Worm (Caenorhabditis elegans) whole organism, mixed stage, embryonic: ENCODE data around the gene frpr-12.

Experiments used
- bed-3 ChIP-seq: fragments of 200-800 bp; sonication (Bioruptor generic); optimal IDR thresholded peaks from 3 replicates; lab custom pipeline; 2018; ENCODE audit warnings: mild to moderate bottlenecking, missing genetic modification characterization, moderate library complexity, missing compliant biosample characterization
- blmp-1 ChIP-seq: fragments of 150-350 bp; optimal IDR thresholded peaks from 2 replicates; lab custom pipeline; 2014; ENCODE audit warnings: missing biosample characterization, missing genetic modification characterization
- ceh-39 ChIP-seq: fragments of 150-350 bp; optimal IDR thresholded peaks from 2 replicates; lab custom pipeline; 2014; ENCODE audit warnings: missing biosample characterization, missing genetic modification characterization
- ceh-43 ChIP-seq: fragments of 200-800 bp; sonication (Bioruptor generic); optimal IDR thresholded peaks from 2 replicates; lab custom pipeline; 2018; ENCODE audit warnings: mild to moderate bottlenecking, missing genetic modification characterization, moderate library complexity, missing compliant biosample characterization
- ces-1 ChIP-seq: fragments of 150-350 bp; optimal IDR thresholded peaks from 2 replicates; lab custom pipeline; 2014; ENCODE audit warnings: missing biosample characterization, missing genetic modification reagents, missing genetic modification characterization
- cnd-1 ChIP-seq: fragments of 200-800 bp; sonication (Bioruptor generic); optimal IDR thresholded peaks from 2 replicates; lab custom pipeline; 2018; ENCODE audit warnings: mild to moderate bottlenecking, missing genetic modification characterization, missing compliant biosample characterization
- drap-1 ChIP-seq: fragments of 200-800 bp; sonication (Bioruptor generic); optimal IDR thresholded peaks from 3 replicates; lab custom pipeline; 2018; ENCODE audit warnings: mild to moderate bottlenecking, missing genetic modification characterization, missing compliant biosample characterization
- elt-1 ChIP-seq: sonication (generic microtip); optimal IDR thresholded peaks from 2 replicates; lab custom pipeline; 2017; ENCODE audit warnings: missing genetic modification characterization, mild to moderate bottlenecking, missing compliant biosample characterization, antibody characterized with exemption, moderate library complexity, borderline replicate concordance; ENCODE audit not compliant: insufficient read depth
- elt-3 ChIP-seq: fragments of 150-350 bp; optimal IDR thresholded peaks from 2 replicates; lab custom pipeline; 2014; ENCODE audit warnings: missing biosample characterization, missing genetic modification characterization
- flh-1 ChIP-seq: fragments of 200-800 bp; sonication (Bioruptor generic); optimal IDR thresholded peaks from 2 replicates; lab custom pipeline; 2018; ENCODE audit warnings: mild to moderate bottlenecking, missing genetic modification characterization, moderate library complexity, missing compliant biosample characterization
- ham-2 ChIP-seq: fragments of 200-800 bp; sonication (Bioruptor generic); optimal IDR thresholded peaks from 2 replicates; lab custom pipeline; 2018; ENCODE audit warnings: mild to moderate bottlenecking, missing genetic modification characterization, missing compliant biosample characterization
- hlh-1 ChIP-seq: fragments of 150-350 bp; optimal IDR thresholded peaks from 2 replicates; lab custom pipeline; 2014; ENCODE audit warnings: missing biosample characterization, missing genetic modification reagents, missing genetic modification characterization
- lin-13 ChIP-seq: fragments of 150-350 bp; optimal IDR thresholded peaks from 2 replicates; lab custom pipeline; 2014; ENCODE audit warnings: missing biosample characterization, missing genetic modification characterization
- lin-32 ChIP-seq: fragments of 200-800 bp; sonication (Bioruptor generic); optimal IDR thresholded peaks from 2 replicates; lab custom pipeline; 2018; ENCODE audit warnings: mild to moderate bottlenecking, missing genetic modification characterization, missing compliant biosample characterization
- mab-5 ChIP-seq: fragments of 150-350 bp; optimal IDR thresholded peaks from 2 replicates; lab custom pipeline; 2014; ENCODE audit warnings: missing biosample characterization, missing genetic modification characterization
- mep-1 ChIP-seq: fragments of 150-350 bp; optimal IDR thresholded peaks from 2 replicates; lab custom pipeline; 2017; ENCODE audit warnings: missing biosample characterization, missing genetic modification reagents, missing genetic modification characterization, inconsistent platforms
- mls-2 ChIP-seq: sonication (generic microtip); optimal IDR thresholded peaks from 2 replicates; lab custom pipeline; 2016; ENCODE audit warnings: mild to moderate bottlenecking, missing genetic modification characterization, moderate library complexity, missing compliant biosample characterization
- nhr-2 ChIP-seq: fragments of 150-350 bp; optimal IDR thresholded peaks from 2 replicates; lab custom pipeline; 2014; ENCODE audit warnings: missing biosample characterization, missing genetic modification characterization
- nhr-237 ChIP-seq: fragments of 150-350 bp; optimal IDR thresholded peaks from 2 replicates; lab custom pipeline; 2014; ENCODE audit warnings: missing biosample characterization, missing genetic modification characterization
- nhr-28 ChIP-seq: fragments of 150-350 bp; optimal IDR thresholded peaks from 2 replicates; lab custom pipeline; 2014; ENCODE audit warnings: missing biosample characterization, missing genetic modification characterization
- pha-4 ChIP-seq: fragments of 150-350 bp; optimal IDR thresholded peaks from 2 replicates; lab custom pipeline; 2018; ENCODE audit warnings: missing biosample characterization, missing genetic modification reagents, missing genetic modification characterization
- sem-2 ChIP-seq: fragments of 200-800 bp; sonication (Bioruptor generic); optimal IDR thresholded peaks from 2 replicates; lab custom pipeline; 2018; ENCODE audit warnings: mild to moderate bottlenecking, missing genetic modification characterization, missing compliant biosample characterization
- snpc-4 ChIP-seq: fragments of 150-350 bp; optimal IDR thresholded peaks from 2 replicates; lab custom pipeline; 2014; ENCODE audit warnings: missing biosample characterization, missing genetic modification characterization
- sptf-1 ChIP-seq: sonication (generic microtip); optimal IDR thresholded peaks from 2 replicates; lab custom pipeline; 2017; ENCODE audit warnings: mild to moderate bottlenecking, missing genetic modification characterization, moderate library complexity, missing compliant biosample characterization
- tbx-8 ChIP-seq: fragments of 200-800 bp; sonication (Bioruptor generic); optimal IDR thresholded peaks from 2 replicates; lab custom pipeline; 2018; ENCODE audit warnings: mild to moderate bottlenecking, missing genetic modification characterization, moderate library complexity, missing compliant biosample characterization
- unc-120 ChIP-seq: sonication (generic microtip); optimal IDR thresholded peaks from 2 replicates; lab custom pipeline; 2017; ENCODE audit warnings: missing genetic modification characterization, missing compliant biosample characterization; ENCODE audit not compliant: poor library complexity, severe bottlenecking
- unc-39 ChIP-seq: fragments of 150-350 bp; optimal IDR thresholded peaks from 2 replicates; lab custom pipeline; 2014; ENCODE audit warnings: missing biosample characterization, missing genetic modification characterization
- unc-62 ChIP-seq: fragments of 150-350 bp; optimal IDR thresholded peaks from 2 replicates; lab custom pipeline; 2014; ENCODE audit warnings: missing biosample characterization, missing genetic modification reagents, missing genetic modification characterization
- zip-8 ChIP-seq: fragments of 150-350 bp; optimal IDR thresholded peaks from 2 replicates; lab custom pipeline; 2014; ENCODE audit warnings: missing biosample characterization, missing genetic modification characterization
- ztf-11 ChIP-seq: fragments of 150-350 bp; optimal IDR thresholded peaks from 2 replicates; lab custom pipeline; 2014; ENCODE audit warnings: missing biosample characterization, missing genetic modification characterization

The frpr-12 gene

ce11 chrV:8934264-8934663 lies 31.5 kb downstream of the frpr-12 start:
- TF ChIP-seq bed-3 (GFP tag; lab: Kevin White, UChicago) = no peak
- no peak for TF ChIP-seq mls-2
- no peak for TF ChIP-seq lin-13 (tag; lab: Kevin White, UChicago)
- TF ChIP-seq mab-5 (tag; lab: Kevin White, UChicago) = no peak
- TF ChIP-seq, all 35 proteins: peak for 0

- TF ChIP-seq snpc-4 (tag; lab: Kevin White, UChicago) = no peak
- no peak for TF ChIP-seq lin-13 (tag; lab: Kevin White, UChicago)
- no peak for TF ChIP-seq mep-1 (tag; lab: Kevin White, UChicago)
- no peak for TF ChIP-seq ceh-39
- TF ChIP-seq ham-2 (GFP tag; lab: Kevin White, UChicago) = no peak
- TF ChIP-seq elt-3 (tag; lab: Kevin White, UChicago) = no peak
These were observed 32.3 kb downstream of the frpr-12 start for ce11 chrV:8935104-8935503.

ce11 chrV:8936184-8936589 lies 33.4 kb downstream of the frpr-12 start, which contains the start of gene unc-23:
unc-23 (plus strand) TSS chrV:8936359.
- TF ChIP-seq nhr-2 (tag; lab: Kevin White, UChicago) (no peak), cnd-1 (tag; lab: Kevin White, UChicago) (no peak), ces-1 (no peak), unc-39 (tag; lab: Kevin White, UChicago) (no peak), tbx-8 (GFP tag; lab: Kevin White, UChicago) (no peak), unc-62 (GFP tag; lab: Kevin White, UChicago) (peak; percentile 59), bed-3 (GFP tag; lab: Kevin White, UChicago) (no peak), ham-2 (GFP tag; lab: Kevin White, UChicago) (peak; percentile 77), elt-1 (peak; percentile 49), blmp-1 (peak; percentile 14), mls-2 (no peak), elt-3 (tag; lab: Kevin White, UChicago) (no peak), sem-2 (no peak), unc-120 (tag; lab: Kevin White, UChicago) (peak; percentile 64), snpc-4 (tag; lab: Kevin White, UChicago) (no peak), sptf-1 (tag; lab: Kevin White, UChicago) (peak; percentile 35), drap-1 (GFP tag; lab: Kevin White, UChicago) (no peak), nhr-28 (tag; lab: Kevin White, UChicago) (no peak), pha-4 (tag; lab: Kevin White, UChicago) (peak; percentile 21), ztf-11 (tag; lab: Kevin White, UChicago) (no peak), ceh-43 (GFP tag; lab: Kevin White, UChicago) (no peak), lin-32 (GFP tag; lab: Kevin White, UChicago) (no peak), flh-1 (no peak), lin-13 (tag; lab: Kevin White, UChicago) (no peak), nhr-237 (tag; lab: Kevin White, UChicago) (peak; percentile 17), zip-8 (tag; lab: Kevin White, UChicago) (no peak), ceh-39 (no peak), mep-1 (tag; lab: Kevin White, UChicago) (no peak)

ce11 chrV:8936791-8937475 lies 34.1 kb downstream of the frpr-12 start:
- peak; percentile 77 for TF ChIP-seq unc-62 (GFP tag; lab: Kevin White, UChicago)
- no peak for TF ChIP-seq drap-1 (GFP tag; lab: Kevin White, UChicago)
- TF ChIP-seq unc-120 (tag; lab: Kevin White, UChicago) = peak; percentile 4
- TF ChIP-seq sem-2 = no peak
- TF ChIP-seq hlh-1 (tag; lab: Kevin White, UChicago) = peak; percentile 92
- no peak for TF ChIP-seq nhr-237 (tag; lab: Kevin White, UChicago)
- TF ChIP-seq elt-1 = no peak
- no peak for TF ChIP-seq cnd-1 (tag; lab: Kevin White, UChicago)
- TF ChIP-seq blmp-1 = no peak
- no peak for TF ChIP-seq ham-2 (GFP tag; lab: Kevin White, UChicago)
